Worm (Caenorhabditis elegans) whole organism, L2 larva: ENCODE data around the gene mrpl-1.

Experiments
- dmd-4 ChIP-seq: sonication (generic microtip); optimal IDR thresholded peaks from 2 replicates; lab custom pipeline; 2017; ENCODE audit warnings: missing biosample characterization, missing genetic modification characterization
- gmeb-1 ChIP-seq: fragments of 150-350 bp; optimal IDR thresholded peaks from 2 replicates; lab custom pipeline; 2014; ENCODE audit warnings: missing biosample characterization, missing genetic modification characterization
- nhr-11 ChIP-seq: fragments of 150-350 bp; optimal IDR thresholded peaks from 2 replicates; lab custom pipeline; 2014; ENCODE audit warnings: missing biosample characterization, missing genetic modification characterization

DNA sequence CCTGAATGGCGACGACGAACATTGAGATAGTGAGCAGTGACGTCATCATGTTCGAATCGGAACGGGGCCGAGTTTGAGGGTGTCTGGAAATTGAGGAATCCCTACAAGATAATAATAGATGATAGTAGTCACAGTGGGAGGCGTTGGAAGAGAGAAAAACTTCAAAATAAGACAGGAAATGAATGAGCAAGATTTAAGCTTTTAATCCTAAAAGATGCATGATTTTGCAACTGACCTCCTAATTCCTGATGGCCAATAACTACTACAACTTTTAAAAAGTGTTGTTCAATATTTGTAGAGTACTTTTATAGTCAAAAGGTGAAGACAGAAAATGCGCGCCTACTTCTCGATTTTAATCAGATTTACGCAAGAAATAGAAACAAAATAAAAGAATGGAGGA is 11.2 kb downstream of the mrpl-1 start, which contains the start of gene flp-13:
- TF ChIP-seq dmd-4 (tag; lab: Kevin White, UChicago), result no peak
- TF ChIP-seq nhr-11, result no peak
- no peak for TF ChIP-seq gmeb-1 (tag; lab: Kevin White, UChicago)
